Worm (Caenorhabditis elegans): ENCODE results near the gene str-227.

str-227 gene

DNA sequence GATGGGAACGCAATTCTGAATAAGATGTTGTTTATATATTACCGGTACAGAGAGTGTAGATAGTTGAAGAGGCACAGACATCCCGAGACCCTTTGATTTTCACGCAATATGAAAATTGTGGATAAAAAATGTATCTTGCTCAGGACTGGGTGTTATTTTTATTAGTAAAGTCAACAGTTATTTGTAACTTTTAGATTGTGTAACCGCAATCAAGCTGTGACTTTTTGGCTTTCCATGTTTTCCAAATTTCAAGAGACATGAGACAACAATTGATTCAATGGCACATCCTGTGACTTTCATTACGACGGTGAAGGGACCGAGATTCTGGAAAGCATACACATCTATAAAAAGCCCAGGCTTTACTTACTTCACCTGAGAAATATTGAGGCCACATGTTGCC lies 41.8 kb upstream of the str-227 start:
- TF ChIP-seq mml-1 (tag; optimal IDR thresholded peaks at IDR 0.05), result no peak
- no peak for TF ChIP-seq sea-2 (GFP tag; optimal IDR thresholded peaks at IDR 0.05)
- TF ChIP-seq ztf-4 (tag; optimal IDR thresholded peaks at IDR 0.05), result no peak
- no peak for TF ChIP-seq ZK546.5 (tag; optimal IDR thresholded peaks at IDR 0.05)

DNA sequence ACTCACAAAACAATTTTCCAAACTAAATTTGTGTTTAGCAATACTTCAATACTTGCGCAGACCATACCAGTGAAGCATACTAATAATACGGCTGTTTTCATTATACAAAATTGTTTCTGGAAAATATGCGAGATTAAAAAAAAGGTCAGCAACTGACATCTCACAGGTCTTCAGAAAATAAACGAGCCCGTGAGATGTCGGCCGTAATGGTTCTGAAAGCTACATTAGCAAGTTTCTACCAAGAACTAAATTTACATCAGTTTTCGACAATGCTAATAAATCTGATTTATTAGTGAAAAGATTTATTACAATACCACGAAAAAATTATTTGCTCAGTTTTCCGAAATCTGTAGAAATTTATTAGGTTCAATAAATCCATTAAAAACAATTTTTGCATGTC lies 40.5 kb upstream of the str-227 start, which contains the start of gene srbc-31:
Gene srbc-31 (minus strand): TSS at position 101 of the 400 bp plus-strand sequence.
- no peak for TF ChIP-seq nhr-76 (tag; optimal IDR thresholded peaks at IDR 0.05)
- no peak for TF ChIP-seq fos-1 (tag; optimal IDR thresholded peaks at IDR 0.05)
- no peak for TF ChIP-seq ztf-11 (tag; optimal IDR thresholded peaks at IDR 0.05)
- no peak for TF ChIP-seq ztf-4 (tag; optimal IDR thresholded peaks at IDR 0.05)
- TF ChIP-seq ceh-16 (tag; optimal IDR thresholded peaks at IDR 0.05), result no peak
- no peak for TF ChIP-seq nhr-28 (tag; optimal IDR thresholded peaks at IDR 0.05)

DNA sequence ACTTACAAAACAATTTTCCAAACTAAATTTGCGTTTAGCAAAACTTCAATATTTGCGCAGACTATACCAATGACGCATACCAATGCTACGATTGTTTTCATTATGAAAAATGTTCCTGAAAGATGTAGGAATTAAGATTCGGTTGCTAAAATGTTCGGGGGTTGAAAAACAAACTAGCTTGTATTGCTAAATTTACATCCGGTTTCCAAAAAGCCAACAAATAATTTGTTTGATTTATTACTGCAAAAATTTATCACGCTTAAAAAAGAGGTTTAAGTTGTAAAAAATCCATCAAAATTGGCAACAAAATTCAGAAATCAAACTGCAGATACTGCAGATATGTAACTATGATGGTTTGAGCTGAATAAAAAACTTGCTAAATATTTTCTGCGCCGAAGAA lies 37.6 kb upstream of the str-227 start, which contains the start of gene srbc-30:
Gene srbc-30 (minus strand): TSS at position 101 of the 400 bp plus-strand sequence.
- no peak for TF ChIP-seq nhr-11 (tag; optimal IDR thresholded peaks at IDR 0.05)
- no peak for TF ChIP-seq elt-1 (tag; optimal IDR thresholded peaks at IDR 0.05)
- no peak for TF ChIP-seq ZK546.5 (tag; optimal IDR thresholded peaks at IDR 0.05)
- no peak for TF ChIP-seq mdl-1 (tag; optimal IDR thresholded peaks at IDR 0.05)
- TF ChIP-seq ama-1 (optimal IDR thresholded peaks at IDR 0.05), result no peak
- TF ChIP-seq egl-5 (tag; optimal IDR thresholded peaks at IDR 0.05), result no peak
- TF ChIP-seq elt-3 (tag; optimal IDR thresholded peaks at IDR 0.05), result no peak
- no peak for TF ChIP-seq lin-15B (tag; optimal IDR thresholded peaks at IDR 0.05)
- TF ChIP-seq fkh-2 (tag; optimal IDR thresholded peaks at IDR 0.05), result no peak
- no peak for TF ChIP-seq fkh-10 (GFP tag; optimal IDR thresholded peaks at IDR 0.05)
- no peak for TF ChIP-seq lin-39 (tag; optimal IDR thresholded peaks at IDR 0.05)
- no peak for TF ChIP-seq daf-12 (tag; optimal IDR thresholded peaks at IDR 0.05)

DNA sequence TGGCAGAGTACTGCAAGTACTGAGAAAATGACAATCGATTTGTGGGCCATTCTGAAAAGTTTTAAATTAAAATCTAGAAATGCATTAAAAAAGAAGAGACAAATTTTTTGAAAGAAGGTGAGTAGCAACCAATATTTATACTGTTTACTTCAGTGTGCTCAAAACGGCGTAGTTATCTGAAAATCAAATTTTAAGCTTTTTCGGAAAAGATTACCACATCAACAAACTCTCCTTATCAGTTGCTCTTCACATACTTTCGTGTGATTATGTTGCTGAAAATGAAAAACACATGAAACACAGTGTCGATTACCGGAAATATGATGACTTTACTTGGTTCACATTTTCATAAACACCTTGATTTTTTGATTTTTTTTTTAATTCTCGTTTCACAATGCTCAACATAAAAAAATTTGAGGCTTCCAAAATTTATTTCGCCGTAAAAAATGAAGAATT lies 35.4 kb upstream of the str-227 start, which contains the start of gene lys-7:
Gene lys-7 (minus strand): TSS at position 51 of the 453 bp plus-strand sequence.
- no peak for TF ChIP-seq nhr-237 (tag; optimal IDR thresholded peaks at IDR 0.05)
- TF ChIP-seq tbx-2 (tag; optimal IDR thresholded peaks at IDR 0.05), result no peak
- TF ChIP-seq snpc-4 (tag; optimal IDR thresholded peaks at IDR 0.05), result no peak
- TF ChIP-seq nfya-1 (tag; optimal IDR thresholded peaks at IDR 0.05; ENCODE audit: insufficient read depth), result no peak
- no peak for TF ChIP-seq nhr-23 (tag; optimal IDR thresholded peaks at IDR 0.05)
- TF ChIP-seq ceh-28 (tag; optimal IDR thresholded peaks at IDR 0.05), result no peak
- peak; percentile 2 for TF ChIP-seq pqm-1 (tag; optimal IDR thresholded peaks at IDR 0.05)
- no peak for TF ChIP-seq fkh-2 (tag; optimal IDR thresholded peaks at IDR 0.05)
- TF ChIP-seq unc-39 (tag; optimal IDR thresholded peaks at IDR 0.05), result no peak
- no peak for TF ChIP-seq ceh-82 (tag; optimal IDR thresholded peaks at IDR 0.05)
- TF ChIP-seq jun-1 (tag; optimal IDR thresholded peaks at IDR 0.05), result peak; percentile 23
- TF ChIP-seq fos-1 (tag; optimal IDR thresholded peaks at IDR 0.05), result no peak
- peak; percentile 67 for TF ChIP-seq elt-2 (tag; optimal IDR thresholded peaks at IDR 0.05)
- TF ChIP-seq mml-1 (tag; optimal IDR thresholded peaks at IDR 0.05), result no peak
- TF ChIP-seq pha-4 (tag; optimal IDR thresholded peaks at IDR 0.05), result no peak
- no peak for TF ChIP-seq nhr-11 (tag; optimal IDR thresholded peaks at IDR 0.05)
- TF ChIP-seq fkh-10 (GFP tag; optimal IDR thresholded peaks at IDR 0.05), result no peak
- TF ChIP-seq ztf-4 (tag; optimal IDR thresholded peaks at IDR 0.05), result no peak

DNA sequence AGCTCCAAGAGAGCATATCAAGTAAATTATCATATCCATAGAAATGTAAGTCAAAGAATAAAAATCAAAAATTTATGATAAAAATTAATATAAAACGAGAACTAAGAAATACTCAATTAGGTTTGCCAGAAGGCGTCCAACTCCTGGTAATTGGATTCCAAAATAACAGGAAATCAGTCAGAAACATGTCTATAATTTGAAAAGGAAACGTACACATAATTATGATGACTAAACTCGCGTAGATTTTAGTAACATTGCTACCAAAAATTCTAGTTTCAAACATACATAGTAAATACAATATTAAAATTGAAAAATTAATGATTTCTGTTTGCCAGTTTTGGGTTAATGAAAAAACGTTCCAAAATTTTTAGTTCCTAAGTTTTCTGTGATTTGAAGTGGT lies 33.3 kb upstream of the str-227 start, which contains the start of gene srbc-33:
Gene srbc-33 (minus strand): TSS at position 101 of the 400 bp plus-strand sequence.
- TF ChIP-seq elt-2 (tag; optimal IDR thresholded peaks at IDR 0.05) (no peak), nhr-67 (tag; optimal IDR thresholded peaks at IDR 0.05) (no peak)

DNA sequence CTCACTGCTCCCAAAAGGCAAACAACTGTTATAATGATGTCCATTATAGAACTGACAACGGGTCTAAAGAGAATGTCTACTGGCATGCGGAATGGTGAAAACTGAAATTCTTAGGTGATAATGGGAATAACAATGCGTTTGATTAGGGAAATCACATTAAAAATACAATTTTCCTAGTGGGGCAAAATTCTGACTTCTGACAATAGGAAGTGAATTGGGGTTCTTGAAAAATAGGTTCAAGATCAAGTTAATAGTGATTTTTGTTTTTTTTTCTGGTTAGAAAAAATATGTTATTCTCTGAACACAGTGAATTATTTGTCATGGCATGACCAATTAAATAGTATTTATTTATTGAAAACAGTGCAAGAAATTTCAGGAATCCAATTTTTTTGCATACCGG lies 31.1 kb upstream of the str-227 start, which contains the start of gene srbc-32:
Gene srbc-32 (minus strand): TSS at position 101 of the 400 bp plus-strand sequence.
- TF ChIP-seq snpc-4 (tag; optimal IDR thresholded peaks at IDR 0.05) (no peak), elt-1 (tag; optimal IDR thresholded peaks at IDR 0.05) (no peak), ceh-82 (tag; optimal IDR thresholded peaks at IDR 0.05) (no peak), nhr-237 (tag; optimal IDR thresholded peaks at IDR 0.05) (no peak), R02D3.7 (tag; optimal IDR thresholded peaks at IDR 0.05) (no peak), mdl-1 (tag; optimal IDR thresholded peaks at IDR 0.05) (no peak)

All from whole organism, L3 larva.